Worm (Caenorhabditis elegans): Measurements from ENCODE around the gene nhl-1.

ce11 chrIII:9110270-9110669 lies 43.4 kb downstream of the nhl-1 start:
- TF ChIP-seq egl-13 (tag; optimal IDR thresholded peaks at IDR 0.05) (no peak), lin-39 (tag; optimal IDR thresholded peaks at IDR 0.05) (no peak)

All from whole organism, L1 larva.